Worm (Caenorhabditis elegans) whole organism, L3 larva: ENCODE measurements around the gene endu-2.
A peak's percentile ranks its signal among the peaks of the same experiment; 100 is the strongest.

Experiments
- ZK546.5 ChIP-seq: sonication (generic microtip); optimal IDR thresholded peaks from 2 replicates; lab custom pipeline; 2017; ENCODE audit warnings: missing biosample characterization, missing genetic modification characterization
- ceh-16 ChIP-seq: sonication (generic microtip); optimal IDR thresholded peaks from 2 replicates; lab custom pipeline; 2017; ENCODE audit warnings: missing biosample characterization, missing genetic modification characterization
- ceh-28 ChIP-seq: fragments of 150-350 bp; optimal IDR thresholded peaks from 2 replicates; lab custom pipeline; 2014; ENCODE audit warnings: missing biosample characterization, missing genetic modification reagents, missing genetic modification characterization
- ceh-82 ChIP-seq: fragments of 150-350 bp; optimal IDR thresholded peaks from 2 replicates; lab custom pipeline; 2014; ENCODE audit warnings: missing biosample characterization, missing genetic modification characterization
- daf-12 ChIP-seq: fragments of 150-350 bp; optimal IDR thresholded peaks from 2 replicates; lab custom pipeline; 2014; ENCODE audit warnings: missing biosample characterization, missing genetic modification reagents, missing genetic modification characterization
- egl-27 ChIP-seq: sonication (generic microtip); optimal IDR thresholded peaks from 4 replicates; lab custom pipeline; 2017; ENCODE audit warnings: missing biosample characterization, missing genetic modification reagents, missing genetic modification characterization
- egl-5 ChIP-seq: fragments of 150-350 bp; optimal IDR thresholded peaks from 2 replicates; lab custom pipeline; 2017; ENCODE audit warnings: missing biosample characterization, missing genetic modification reagents, missing genetic modification characterization, inconsistent platforms
- elt-1 ChIP-seq: fragments of 150-350 bp; optimal IDR thresholded peaks from 2 replicates; lab custom pipeline; 2014; ENCODE audit warnings: missing biosample characterization, missing genetic modification characterization
- elt-2 ChIP-seq: sonication (generic microtip); optimal IDR thresholded peaks from 2 replicates; lab custom pipeline; 2016; ENCODE audit warnings: missing genetic modification reagents, mild to moderate bottlenecking, missing genetic modification characterization, missing compliant biosample characterization
- elt-3 ChIP-seq, 3 experiments: fragments of 150-350 bp in 1 of 3; sonication (generic microtip) in 2 of 3; optimal IDR thresholded peaks; 2 replicates in 2 of 3; 4 replicates in 1 of 3; lab custom pipeline; 2014 to 2017; ENCODE audit warnings: missing biosample characterization in 3 of 3, missing genetic modification characterization in 3 of 3
- eor-1 ChIP-seq, 2 experiments: fragments of 150-350 bp; optimal IDR thresholded peaks; 2 replicates each; lab custom pipeline; 2014 to 2018; ENCODE audit warnings: missing biosample characterization in 2 of 2, missing genetic modification characterization in 2 of 2
- fkh-10 ChIP-seq: sonication (generic microtip); optimal IDR thresholded peaks from 2 replicates; lab custom pipeline; 2017; ENCODE audit warnings: missing biosample characterization, missing genetic modification reagents, missing genetic modification characterization
- fkh-2 ChIP-seq: fragments of 150-350 bp; optimal IDR thresholded peaks from 2 replicates; lab custom pipeline; 2014; ENCODE audit warnings: missing biosample characterization, missing genetic modification reagents, missing genetic modification characterization
- fos-1 ChIP-seq: fragments of 150-350 bp; optimal IDR thresholded peaks from 2 replicates; lab custom pipeline; 2014; ENCODE audit warnings: missing biosample characterization, missing genetic modification characterization
- hmg-11 ChIP-seq: sonication (generic microtip); optimal IDR thresholded peaks from 2 replicates; lab custom pipeline; 2016; ENCODE audit warnings: missing genetic modification characterization, missing compliant biosample characterization
- jun-1 ChIP-seq: fragments of 150-350 bp; optimal IDR thresholded peaks from 2 replicates; lab custom pipeline; 2014; ENCODE audit warnings: missing biosample characterization, missing genetic modification reagents, missing genetic modification characterization
- lin-15B ChIP-seq: fragments of 150-350 bp; optimal IDR thresholded peaks from 2 replicates; lab custom pipeline; 2014; ENCODE audit warnings: missing biosample characterization, missing genetic modification characterization
- lin-39 ChIP-seq: fragments of 150-350 bp; optimal IDR thresholded peaks from 2 replicates; lab custom pipeline; 2018; ENCODE audit warnings: missing biosample characterization, missing genetic modification reagents, missing genetic modification characterization
- lsy-12 ChIP-seq: sonication (generic microtip); optimal IDR thresholded peaks from 2 replicates; lab custom pipeline; 2016; ENCODE audit warnings: mild to moderate bottlenecking, missing genetic modification characterization, missing compliant biosample characterization
- mdl-1 ChIP-seq: fragments of 150-350 bp; optimal IDR thresholded peaks from 2 replicates; lab custom pipeline; 2014; ENCODE audit warnings: missing biosample characterization, missing genetic modification characterization
- mml-1 ChIP-seq: fragments of 150-350 bp; sonication (generic microtip); optimal IDR thresholded peaks from 3 replicates; lab custom pipeline; 2014; ENCODE audit warnings: missing biosample characterization, missing genetic modification characterization
- nfya-1 ChIP-seq: sonication (generic microtip); optimal IDR thresholded peaks from 2 replicates; lab custom pipeline; 2017; ENCODE audit warnings: missing genetic modification characterization, mild to moderate bottlenecking, missing compliant biosample characterization, antibody characterized with exemption, moderate library complexity; ENCODE audit not compliant: insufficient read depth
- nhr-12 ChIP-seq: fragments of 150-350 bp; optimal IDR thresholded peaks from 2 replicates; lab custom pipeline; 2014; ENCODE audit warnings: missing biosample characterization, missing genetic modification characterization
- nhr-23 ChIP-seq: fragments of 150-350 bp; optimal IDR thresholded peaks from 2 replicates; lab custom pipeline; 2014; ENCODE audit warnings: missing biosample characterization, missing genetic modification reagents, missing genetic modification characterization
- nhr-237 ChIP-seq: fragments of 150-350 bp; optimal IDR thresholded peaks from 2 replicates; lab custom pipeline; 2014; ENCODE audit warnings: missing biosample characterization, missing genetic modification characterization
- nhr-25 ChIP-seq: sonication (generic microtip); optimal IDR thresholded peaks from 2 replicates; lab custom pipeline; 2017; ENCODE audit warnings: missing biosample characterization, missing genetic modification characterization
- nhr-28 ChIP-seq: fragments of 150-350 bp; optimal IDR thresholded peaks from 2 replicates; lab custom pipeline; 2014; ENCODE audit warnings: missing biosample characterization, missing genetic modification characterization
- nhr-43 ChIP-seq: sonication (generic microtip); optimal IDR thresholded peaks from 2 replicates; lab custom pipeline; 2016; ENCODE audit warnings: mild to moderate bottlenecking, missing genetic modification characterization, missing compliant biosample characterization; ENCODE audit not compliant: poor library complexity, severe bottlenecking
- nhr-67 ChIP-seq: fragments of 150-350 bp; optimal IDR thresholded peaks from 2 replicates; lab custom pipeline; 2014; ENCODE audit warnings: missing biosample characterization, missing genetic modification characterization
- nhr-77 ChIP-seq: fragments of 150-350 bp; optimal IDR thresholded peaks from 2 replicates; lab custom pipeline; 2014; ENCODE audit warnings: missing biosample characterization, missing genetic modification characterization
- pha-4 ChIP-seq: fragments of 150-350 bp; optimal IDR thresholded peaks from 2 replicates; lab custom pipeline; 2014; ENCODE audit warnings: missing biosample characterization, missing genetic modification reagents, missing genetic modification characterization
- sea-2 ChIP-seq: fragments of 150-350 bp; sonication (generic microtip); optimal IDR thresholded peaks from 4 replicates; lab custom pipeline; 2014; ENCODE audit warnings: missing biosample characterization, missing genetic modification reagents, missing genetic modification characterization
- snpc-4 ChIP-seq: fragments of 150-350 bp; optimal IDR thresholded peaks from 2 replicates; lab custom pipeline; 2014; ENCODE audit warnings: missing biosample characterization, missing genetic modification characterization
- unc-62 ChIP-seq: fragments of 150-350 bp; sonication (generic microtip); optimal IDR thresholded peaks from 4 replicates; lab custom pipeline; 2014; ENCODE audit warnings: missing biosample characterization, missing genetic modification reagents, missing genetic modification characterization
- ztf-11 ChIP-seq: fragments of 150-350 bp; optimal IDR thresholded peaks from 2 replicates; lab custom pipeline; 2014; ENCODE audit warnings: missing biosample characterization, missing genetic modification characterization

endu-2 gene

DNA sequence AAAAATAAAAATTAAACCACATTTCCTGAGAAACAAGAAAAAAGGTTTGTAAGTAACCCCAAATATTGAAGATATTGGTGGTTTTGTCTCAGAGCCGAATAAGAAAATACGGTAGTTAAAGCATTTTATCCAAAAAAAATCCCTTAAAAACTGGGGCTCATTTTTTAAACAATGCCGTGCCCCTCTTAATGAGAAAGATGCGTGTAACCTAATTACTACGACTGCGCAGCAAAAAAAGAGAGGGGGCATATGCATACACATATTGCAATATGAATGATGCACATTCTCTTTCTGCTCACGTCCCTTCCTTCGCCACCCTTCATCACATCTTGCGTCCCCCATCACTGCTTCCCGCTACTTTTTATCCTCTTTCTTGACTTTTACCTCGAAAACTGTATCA lies 26.0 kb downstream of the endu-2 start:
- no peak for TF ChIP-seq egl-5

DNA sequence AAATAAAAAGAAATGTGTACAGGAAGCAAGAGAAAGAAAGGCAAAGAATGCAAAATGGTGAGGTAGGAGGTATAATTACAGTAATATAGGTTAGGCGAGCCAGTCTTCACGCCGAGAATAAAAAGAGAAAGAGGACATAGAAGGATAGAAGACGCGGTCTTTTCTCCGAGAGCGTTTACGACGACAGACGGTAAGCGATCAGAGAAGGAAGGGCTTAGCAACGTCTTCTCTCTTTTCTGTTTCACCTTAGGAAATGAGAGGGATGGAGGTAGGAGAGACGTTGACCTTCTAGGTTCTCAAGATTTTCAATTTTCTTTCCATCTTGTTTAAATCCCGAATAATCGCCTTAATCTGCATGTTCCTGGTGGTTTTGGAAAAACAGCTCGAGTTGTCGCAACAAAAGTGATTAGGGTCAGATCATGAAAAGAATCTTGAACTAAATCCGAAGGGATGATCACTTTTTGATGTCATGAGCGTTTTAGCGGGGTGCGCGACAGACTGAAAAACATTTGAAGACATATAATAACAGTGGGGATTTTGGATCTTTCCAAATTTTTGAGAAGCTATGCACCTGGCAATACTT lies 29.0 kb downstream of the endu-2 start, which contains the start of gene cutl-29:
cutl-29 (minus strand) TSS at position 51 of the 583 bp plus-strand sequence.
- TF ChIP-seq nhr-25 (tag; lab: Kevin White, UChicago) (no peak), fkh-2 (tag; lab: Kevin White, UChicago) (no peak), ztf-11 (tag; lab: Kevin White, UChicago) (no peak), mdl-1 (tag; lab: Kevin White, UChicago) (no peak), elt-3 (tag; optimal IDR thresholded peaks at IDR 0.05; lab: Kevin White, UChicago) (no peak), nhr-23 (tag; lab: Kevin White, UChicago) (no peak), nhr-43 (tag; lab: Kevin White, UChicago) (no peak), ceh-16 (tag; lab: Kevin White, UChicago) (no peak), ceh-82 (tag; lab: Kevin White, UChicago) (no peak), lsy-12 (tag; lab: Kevin White, UChicago) (no peak), ZK546.5 (tag; lab: Kevin White, UChicago) (no peak), fkh-10 (GFP tag; lab: Kevin White, UChicago) (no peak), nhr-77 (no peak)
- TF ChIP-seq, all 47 proteins: peak for 0

ce11 chrX:8273496-8273895 lies 31.4 kb downstream of the endu-2 start:
- TF ChIP-seq egl-5 (no peak), pha-4 (peak; percentile 35)

- TF ChIP-seq snpc-4 (tag; lab: Kevin White, UChicago) = no peak
- no peak for TF ChIP-seq elt-3 (tag; optimal IDR thresholded peaks at IDR 0.05; lab: Kevin White, UChicago)
- no peak for TF ChIP-seq ztf-11 (tag; lab: Kevin White, UChicago)
- no peak for TF ChIP-seq ceh-28 (tag; lab: Kevin White, UChicago)
- TF ChIP-seq lin-15B (tag; lab: Kevin White, UChicago) = no peak
- no peak for TF ChIP-seq mml-1 (tag; lab: Kevin White, UChicago)
- no peak for TF ChIP-seq lin-39
- no peak for TF ChIP-seq lsy-12 (tag; lab: Kevin White, UChicago)
- TF ChIP-seq nhr-12 (tag; lab: Kevin White, UChicago) = no peak
- no peak for TF ChIP-seq elt-2 (tag; lab: Kevin White, UChicago)
- TF ChIP-seq fos-1 (tag; lab: Kevin White, UChicago) = no peak
- no peak for TF ChIP-seq daf-12 (tag; lab: Kevin White, UChicago)
- TF ChIP-seq eor-1 (tag; optimal IDR thresholded peaks at IDR 0.05; lab: Kevin White, UChicago) = no peak
These were observed 32.8 kb downstream of the endu-2 start, which contains the start of gene ksr-1 for ce11 chrX:8274869-8275268. ksr-1 (plus strand) TSS chrX:8275169.

DNA sequence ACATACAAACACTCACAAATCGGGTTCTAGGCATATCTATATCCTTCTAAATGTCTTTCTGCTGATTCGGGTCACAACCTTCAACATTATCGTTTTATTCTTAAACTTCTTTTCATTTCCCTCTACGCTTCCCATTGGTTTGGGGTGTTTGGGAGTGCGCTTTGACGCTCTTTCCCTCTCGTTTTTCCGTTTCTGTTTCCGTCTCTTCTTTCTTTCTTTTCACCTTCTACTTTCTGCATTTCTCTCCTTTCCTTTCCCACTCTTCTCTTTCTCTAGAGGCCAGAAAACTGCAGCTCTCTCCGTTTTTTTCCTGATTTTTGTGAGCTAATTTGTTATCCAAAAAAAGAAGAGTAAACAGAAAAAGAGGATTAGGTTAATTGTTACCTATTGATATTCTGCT lies 34.2 kb downstream of the endu-2 start:
- TF ChIP-seq egl-27 (tag; lab: Kevin White, UChicago) (no peak), elt-1 (tag; lab: Kevin White, UChicago) (no peak), lin-39 (no peak), nhr-12 (tag; lab: Kevin White, UChicago) (no peak), hmg-11 (peak; percentile 42), fkh-10 (GFP tag; lab: Kevin White, UChicago) (no peak), sea-2 (GFP tag; lab: Kevin White, UChicago) (no peak), lin-15B (tag; lab: Kevin White, UChicago) (no peak), ceh-16 (tag; lab: Kevin White, UChicago) (no peak), pha-4 (peak; percentile 9), ceh-28 (tag; lab: Kevin White, UChicago) (no peak), nhr-237 (tag; lab: Kevin White, UChicago) (no peak), mml-1 (tag; lab: Kevin White, UChicago) (no peak), nhr-67 (no peak), daf-12 (tag; lab: Kevin White, UChicago) (no peak), jun-1 (tag; lab: Kevin White, UChicago) (no peak), nfya-1 (tag; lab: Kevin White, UChicago) (peak; percentile 60), elt-2 (tag; lab: Kevin White, UChicago) (no peak), eor-1 (tag; optimal IDR thresholded peaks at IDR 0.05; lab: Kevin White, UChicago) (no peak), unc-62 (GFP tag; lab: Kevin White, UChicago) (no peak), nhr-28 (tag; lab: Kevin White, UChicago) (no peak)
